Worm (Caenorhabditis elegans) whole organism, L1 larva: ENCODE measurements around the gene F26F4.12.

Experiments
- C04F5.9 ChIP-seq: sonication (generic microtip); optimal IDR thresholded peaks from 2 replicates; lab custom pipeline; 2016; ENCODE audit warnings: missing genetic modification characterization, missing compliant biosample characterization
- Y116A8C.19 ChIP-seq: sonication (generic microtip); optimal IDR thresholded peaks from 2 replicates; lab custom pipeline; 2016; ENCODE audit warnings: missing compliant biosample characterization, missing genetic modification characterization, borderline replicate concordance
- ceh-63 ChIP-seq: fragments of 200-800 bp; sonication (Bioruptor generic); optimal IDR thresholded peaks from 2 replicates; lab custom pipeline; 2018; ENCODE audit warnings: mild to moderate bottlenecking, missing genetic modification characterization, missing compliant biosample characterization
- ceh-88 ChIP-seq: fragments of 200-800 bp; sonication (Bioruptor generic); IDR thresholded peaks from 2 replicates; pipeline ENCODE4 v1.3.6; 2022; ENCODE audit warnings: missing genetic modification characterization, missing compliant biosample characterization
- ceh-90 ChIP-seq: sonication (generic microtip); optimal IDR thresholded peaks from 2 replicates; lab custom pipeline; 2016; ENCODE audit warnings: missing genetic modification characterization, missing compliant biosample characterization
- dpl-1 ChIP-seq, 3 experiments: fragments of 150-350 bp in 2 of 3; sonication (generic microtip) in 1 of 3; optimal IDR thresholded peaks; 2 replicates each; lab custom pipeline; 2014 to 2017; ENCODE audit warnings: missing biosample characterization in 3 of 3, missing genetic modification characterization in 3 of 3, missing genetic modification reagents in 3 of 3
- efl-1 ChIP-seq, 4 experiments: fragments of 150-350 bp; optimal IDR thresholded peaks in 3 of 4; peaks in 1 of 4; 1 replicate in 1 of 4; 2 replicates in 3 of 4; lab custom pipeline; 2014; ENCODE audit warnings: missing biosample characterization in 2 of 4, missing genetic modification characterization in 2 of 4, missing genetic modification reagents in 2 of 4
- egl-13 ChIP-seq: sonication (generic microtip); optimal IDR thresholded peaks from 2 replicates; lab custom pipeline; 2016; ENCODE audit warnings: missing genotype, missing genetic modification reagents, missing genetic modification characterization, missing compliant biosample characterization
- egl-27 ChIP-seq, 2 experiments: fragments of 150-350 bp in 1 of 2; sonication (generic microtip); optimal IDR thresholded peaks; 3 replicates each; lab custom pipeline; 2017 to 2018; ENCODE audit warnings: missing biosample characterization in 2 of 2, missing genetic modification characterization in 2 of 2, missing genetic modification reagents in 2 of 2
- elt-3 ChIP-seq, 6 experiments: fragments of 150-350 bp in 1 of 6; sonication (generic microtip); optimal IDR thresholded peaks; 2 replicates each; lab custom pipeline; 2017 to 2018; ENCODE audit warnings: missing biosample characterization in 6 of 6, missing genetic modification characterization in 6 of 6, inconsistent platforms in 1 of 6
- ets-5 ChIP-seq: fragments of 200-800 bp; sonication (Bioruptor generic); IDR thresholded peaks from 2 replicates; pipeline ENCODE4 v1.3.6; 2022; ENCODE audit warnings: missing genetic modification characterization, missing compliant biosample characterization
- fos-1 ChIP-seq: fragments of 150-350 bp; optimal IDR thresholded peaks from 2 replicates; lab custom pipeline; 2014; ENCODE audit warnings: missing biosample characterization, missing genetic modification characterization
- hlh-4 ChIP-seq: sonication (generic microtip); optimal IDR thresholded peaks from 2 replicates; lab custom pipeline; 2016; ENCODE audit warnings: mild to moderate bottlenecking, missing genetic modification characterization, missing compliant biosample characterization
- hpl-2 ChIP-seq: fragments of 150-350 bp; optimal IDR thresholded peaks from 2 replicates; lab custom pipeline; 2014; ENCODE audit warnings: missing biosample characterization, missing genetic modification reagents, missing genetic modification characterization
- jun-1 ChIP-seq: fragments of 150-350 bp; optimal IDR thresholded peaks from 2 replicates; lab custom pipeline; 2014; ENCODE audit warnings: missing biosample characterization, missing genetic modification reagents, missing genetic modification characterization
- lin-14 ChIP-seq: fragments of 200-800 bp; sonication (Bioruptor generic); optimal IDR thresholded peaks from 2 replicates; lab custom pipeline; 2018; ENCODE audit warnings: mild to moderate bottlenecking, missing genetic modification characterization, moderate library complexity, missing compliant biosample characterization
- lin-35 ChIP-seq, 2 experiments: fragments of 150-350 bp; optimal IDR thresholded peaks; 2 replicates each; lab custom pipeline; 2014; ENCODE audit warnings: missing biosample characterization in 2 of 2, missing genetic modification characterization in 2 of 2, missing genetic modification reagents in 2 of 2
- lin-39 ChIP-seq: fragments of 150-350 bp; optimal IDR thresholded peaks from 2 replicates; lab custom pipeline; 2014; ENCODE audit warnings: missing biosample characterization, missing genetic modification reagents, missing genetic modification characterization
- mab-9 ChIP-seq: fragments of 200-800 bp; sonication (Bioruptor generic); IDR thresholded peaks from 2 replicates; pipeline ENCODE4 v1.3.6; 2022; ENCODE audit warnings: missing genetic modification reagents, missing genetic modification characterization, missing compliant biosample characterization
- mdl-1 ChIP-seq, 2 experiments: fragments of 150-350 bp; optimal IDR thresholded peaks; 2 replicates each; lab custom pipeline; 2014 to 2017; ENCODE audit warnings: missing biosample characterization in 2 of 2, missing genetic modification characterization in 2 of 2, inconsistent platforms in 1 of 2
- mep-1 ChIP-seq: fragments of 150-350 bp; optimal IDR thresholded peaks from 2 replicates; lab custom pipeline; 2014; ENCODE audit warnings: missing biosample characterization, missing genetic modification characterization
- nhr-12 ChIP-seq: sonication (generic microtip); optimal IDR thresholded peaks from 2 replicates; lab custom pipeline; 2017; ENCODE audit warnings: missing biosample characterization, missing genetic modification characterization
- nhr-20 ChIP-seq: sonication (generic microtip); optimal IDR thresholded peaks from 2 replicates; lab custom pipeline; 2016; ENCODE audit warnings: mild to moderate bottlenecking, missing genetic modification characterization, missing compliant biosample characterization
- nhr-47 ChIP-seq: sonication (generic microtip); optimal IDR thresholded peaks from 2 replicates; lab custom pipeline; 2016; ENCODE audit warnings: mild to moderate bottlenecking, missing genetic modification characterization, moderate library complexity, missing compliant biosample characterization
- nhr-71 ChIP-seq: sonication (generic microtip); optimal IDR thresholded peaks from 2 replicates; lab custom pipeline; 2016; ENCODE audit warnings: mild to moderate bottlenecking, missing genetic modification characterization, moderate library complexity, missing compliant biosample characterization
- nhr-76 ChIP-seq: sonication (generic microtip); optimal IDR thresholded peaks from 2 replicates; lab custom pipeline; 2017; ENCODE audit warnings: missing biosample characterization, missing genetic modification characterization
- nhr-77 ChIP-seq: fragments of 150-350 bp; optimal IDR thresholded peaks from 2 replicates; lab custom pipeline; 2014; ENCODE audit warnings: missing biosample characterization, missing genetic modification characterization
- nhr-84 ChIP-seq: sonication (generic microtip); optimal IDR thresholded peaks from 2 replicates; lab custom pipeline; 2017; ENCODE audit warnings: missing biosample characterization, missing genetic modification characterization
- nhr-85 ChIP-seq: sonication (generic microtip); peaks from one replicate; lab custom pipeline; 2016; ENCODE audit warnings: missing genetic modification characterization, inconsistent platforms, missing compliant biosample characterization
- pqm-1 ChIP-seq: sonication (generic microtip); optimal IDR thresholded peaks from 3 replicates; lab custom pipeline; 2017; ENCODE audit warnings: missing biosample characterization, missing genetic modification characterization
- skn-1 ChIP-seq: fragments of 150-350 bp; optimal IDR thresholded peaks from 2 replicates; lab custom pipeline; 2014; ENCODE audit warnings: missing biosample characterization, missing genetic modification characterization
- snpc-4 ChIP-seq: fragments of 150-350 bp; optimal IDR thresholded peaks from 2 replicates; lab custom pipeline; 2014; ENCODE audit warnings: missing biosample characterization, missing genetic modification characterization
- snu-23 ChIP-seq: sonication (generic microtip); optimal IDR thresholded peaks from 2 replicates; lab custom pipeline; 2016; ENCODE audit warnings: missing genetic modification characterization, missing compliant biosample characterization
- sptf-1 ChIP-seq: fragments of 150-350 bp; optimal IDR thresholded peaks from 2 replicates; lab custom pipeline; 2014; ENCODE audit warnings: missing biosample characterization, missing genetic modification characterization
- sup-37 ChIP-seq: fragments of 200-800 bp; sonication (Bioruptor generic); optimal IDR thresholded peaks from 2 replicates; lab custom pipeline; 2018; ENCODE audit warnings: mild to moderate bottlenecking, missing genetic modification characterization, missing compliant biosample characterization
- swsn-7 ChIP-seq: sonication (generic microtip); optimal IDR thresholded peaks from 2 replicates; lab custom pipeline; 2016; ENCODE audit warnings: missing genetic modification characterization, missing compliant biosample characterization
- tbx-2 ChIP-seq: sonication (generic microtip); optimal IDR thresholded peaks from 2 replicates; lab custom pipeline; 2016; ENCODE audit warnings: missing genetic modification characterization, missing compliant biosample characterization
- tlp-1 ChIP-seq: fragments of 150-350 bp; optimal IDR thresholded peaks from 2 replicates; lab custom pipeline; 2014; ENCODE audit warnings: missing biosample characterization, missing genetic modification characterization
- unc-30 ChIP-seq: sonication (generic microtip); optimal IDR thresholded peaks from 2 replicates; lab custom pipeline; 2017; ENCODE audit warnings: missing biosample characterization, missing genetic modification characterization
- unc-86 ChIP-seq: sonication (generic microtip); optimal IDR thresholded peaks from 2 replicates; lab custom pipeline; 2016; ENCODE audit warnings: missing genetic modification characterization, missing compliant biosample characterization
- unc-98 ChIP-seq: fragments of 200-800 bp; sonication (Bioruptor generic); IDR thresholded peaks from 2 replicates; pipeline ENCODE4 v1.3.6; 2022; ENCODE audit warnings: missing genetic modification characterization, missing compliant biosample characterization
- xbp-1 ChIP-seq: sonication (generic microtip); optimal IDR thresholded peaks from 2 replicates; lab custom pipeline; 2016; ENCODE audit warnings: missing genetic modification characterization, missing compliant biosample characterization
- zip-4 ChIP-seq: fragments of 200-800 bp; sonication (Bioruptor generic); optimal IDR thresholded peaks from 2 replicates; lab custom pipeline; 2018; ENCODE audit warnings: mild to moderate bottlenecking, missing genetic modification characterization, moderate library complexity, missing compliant biosample characterization
- ztf-11 ChIP-seq, 2 experiments: sonication (generic microtip); optimal IDR thresholded peaks; 2 replicates each; lab custom pipeline; 2016 to 2017; ENCODE audit warnings: missing genetic modification characterization in 2 of 2, missing biosample characterization in 1 of 2, missing compliant biosample characterization in 1 of 2
- ztf-4 ChIP-seq: fragments of 150-350 bp; optimal IDR thresholded peaks from 2 replicates; lab custom pipeline; 2014; ENCODE audit warnings: missing biosample characterization, missing genetic modification characterization

F26F4.12 gene

ce11 chrIII:4944213-4944612 is 34.4 kb upstream of the F26F4.12 start, which contains the start of gene ntl-9:
TSS of gene ntl-9 (plus strand) at chrIII:4944513.
- TF ChIP-seq ceh-88 (GFP tag; lab: Robert Waterston, UW): no peak

DNA sequence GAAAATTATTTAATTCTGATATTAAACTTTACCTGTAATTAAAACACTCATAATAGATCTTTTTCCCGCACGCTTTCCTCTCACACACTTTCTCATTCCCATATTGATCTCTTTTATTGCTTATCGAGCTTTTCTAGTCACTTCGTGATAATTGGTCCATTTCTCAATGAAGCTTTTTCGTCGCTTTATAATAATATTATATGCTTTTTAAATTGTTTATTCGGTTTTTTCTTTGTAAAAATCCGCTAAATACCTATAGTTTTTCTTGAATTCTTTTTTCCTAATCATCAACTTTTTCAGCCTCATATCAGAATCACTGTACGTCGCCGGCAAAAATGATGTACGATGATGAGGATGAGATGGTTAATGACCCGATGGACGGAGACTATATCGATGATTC is 29.4 kb upstream of the F26F4.12 start, which contains the start of gene rpb-2:
rpb-2 (plus strand) TSS at position 301 of the 400 bp plus-strand sequence.
- TF ChIP-seq efl-1 (optimal IDR thresholded peaks at IDR 0.05; lab: Kevin White, UChicago) (no peak), efl-1 (GFP tag; optimal IDR thresholded peaks at IDR 0.05 in 1 of 2; lab: Kevin White, UChicago) (peak in 1 of 2 experiments; percentile 35), skn-1 (tag; lab: Kevin White, UChicago) (no peak)

- TF ChIP-seq nhr-77 (no peak), snu-23 (no peak), nhr-20 (tag; lab: Kevin White, UChicago) (no peak), skn-1 (tag; lab: Kevin White, UChicago) (no peak)
Observed at ce11 chrIII:4937022-4937421, 27.2 kb upstream of the F26F4.12 start, which contains the start of gene fsn-1. TSS of gene fsn-1 (plus strand) at chrIII:4937322.

ce11 chrIII:4934896-4935628 is 25.2 kb upstream of the F26F4.12 start, which contains the start of gene mrps-18C:
TSS of gene mrps-18C (plus strand) at chrIII:4935578.
- TF ChIP-seq sup-37 (GFP tag; lab: Kevin White, UChicago): no peak
- no peak for TF ChIP-seq ceh-63 (GFP tag; lab: Kevin White, UChicago)
- TF ChIP-seq zip-4 (GFP tag; lab: Kevin White, UChicago): no peak
- no peak for TF ChIP-seq ztf-11 (tag; optimal IDR thresholded peaks at IDR 0.05; lab: Kevin White, UChicago)
- TF ChIP-seq swsn-7: no peak
- no peak for TF ChIP-seq Y116A8C.19 (tag; lab: Kevin White, UChicago)
- no peak for TF ChIP-seq nhr-84
- no peak for TF ChIP-seq elt-3 (tag; optimal IDR thresholded peaks at IDR 0.05; lab: Kevin White, UChicago)
- TF ChIP-seq unc-98 (GFP tag; lab: Robert Waterston, UW): no peak
- TF ChIP-seq ets-5 (GFP tag; lab: Robert Waterston, UW): no peak
- no peak for TF ChIP-seq tlp-1 (tag; lab: Kevin White, UChicago)
- no peak for TF ChIP-seq ceh-90 (tag; lab: Kevin White, UChicago)
- TF ChIP-seq lin-35 (GFP tag; optimal IDR thresholded peaks at IDR 0.05; lab: Kevin White, UChicago): peak; percentile 60 to 69
- peak; percentile 47 for TF ChIP-seq mep-1
- no peak for TF ChIP-seq unc-30
- no peak for TF ChIP-seq nhr-76
- no peak for TF ChIP-seq tbx-2
- no peak for TF ChIP-seq nhr-77
- no peak for TF ChIP-seq mdl-1 (tag; optimal IDR thresholded peaks at IDR 0.05; lab: Kevin White, UChicago)
- no peak for TF ChIP-seq lin-39 (tag; lab: Kevin White, UChicago)
- TF ChIP-seq hlh-4 (tag; lab: Kevin White, UChicago): no peak
- peak; percentile 45 for TF ChIP-seq nhr-71 (tag; lab: Kevin White, UChicago)
- TF ChIP-seq egl-13 (tag; lab: Kevin White, UChicago): no peak
- no peak for TF ChIP-seq unc-86 (tag; lab: Kevin White, UChicago)
- no peak for TF ChIP-seq fos-1 (tag; lab: Kevin White, UChicago)
- no peak for TF ChIP-seq egl-27 (tag; optimal IDR thresholded peaks at IDR 0.05; lab: Kevin White, UChicago)
- no peak for TF ChIP-seq jun-1
- TF ChIP-seq snu-23: peak; percentile 16
- TF ChIP-seq hpl-2 (GFP tag; lab: Kevin White, UChicago): no peak
- no peak for TF ChIP-seq C04F5.9 (tag; lab: Kevin White, UChicago)
- peak; percentile 42 to 70 (median 59) for TF ChIP-seq dpl-1 (GFP tag; optimal IDR thresholded peaks at IDR 0.05; lab: Kevin White, UChicago)
- no peak for TF ChIP-seq sptf-1 (tag; lab: Kevin White, UChicago)
- no peak for TF ChIP-seq pqm-1 (tag; lab: Kevin White, UChicago)
- peak; percentile 49 for TF ChIP-seq nhr-47 (tag; lab: Kevin White, UChicago)
- no peak for TF ChIP-seq xbp-1 (tag; lab: Kevin White, UChicago)
- peak; percentile 2 for TF ChIP-seq nhr-85 (tag; lab: Kevin White, UChicago)
- no peak for TF ChIP-seq ztf-4 (tag; lab: Kevin White, UChicago)
- TF ChIP-seq snpc-4 (tag; lab: Kevin White, UChicago): no peak
- TF ChIP-seq efl-1 (optimal IDR thresholded peaks at IDR 0.05; lab: Kevin White, UChicago): peak; percentile 48 to 66
- peak; percentile 68 to 96 for TF ChIP-seq efl-1 (GFP tag; optimal IDR thresholded peaks at IDR 0.05 in 1 of 2; lab: Kevin White, UChicago)
- no peak for TF ChIP-seq lin-14 (GFP tag; lab: Kevin White, UChicago)
- no peak for TF ChIP-seq nhr-12 (tag; lab: Kevin White, UChicago)
- TF ChIP-seq mab-9 (GFP tag; lab: Robert Waterston, UW): no peak
